Fruit fly (Drosophila melanogaster): Measurements from ENCODE around the gene CG11865.

- TF ChIP-seq rn (GFP tag; IDR thresholded peaks at IDR 0.05) (no peak), CG8301 (tag; optimal IDR thresholded peaks at IDR 0.05) (no peak), CG10348 (GFP tag; IDR thresholded peaks at IDR 0.05) (no peak), Pif1B (GFP tag; optimal IDR thresholded peaks at IDR 0.05) (no peak), D1 (tag; optimal IDR thresholded peaks at IDR 0.05) (no peak), CG8159 (tag; optimal IDR thresholded peaks at IDR 0.05) (no peak)
Observed at dm6 chr2L:15614728-15615127, 2.1 kb upstream of the CG11865 start, which contains the start of gene CG15254.
